Worm (Caenorhabditis elegans) whole organism, L4 larva: ENCODE results near the gene spig-9.

Experiments
- F44E2.7 ChIP-seq: fragments of 200-800 bp; sonication (Bioruptor generic); IDR thresholded peaks from 2 replicates; pipeline ENCODE4 v2.1.2; 2022; ENCODE audit warnings: missing genetic modification characterization, missing compliant biosample characterization
- F49E8.2 ChIP-seq: sonication (generic microtip); optimal IDR thresholded peaks from 2 replicates; lab custom pipeline; 2016; ENCODE audit warnings: missing compliant biosample characterization, mild to moderate bottlenecking, missing genetic modification characterization, borderline replicate concordance
- T20F7.1 ChIP-seq: fragments of 200-800 bp; sonication (Bioruptor generic); optimal IDR thresholded peaks from 2 replicates; lab custom pipeline; 2018; ENCODE audit warnings: mild to moderate bottlenecking, missing genetic modification characterization, missing compliant biosample characterization
- T26A8.4 ChIP-seq: fragments of 200-800 bp; sonication (Bioruptor generic); IDR thresholded peaks from 2 replicates; pipeline ENCODE4 v1.3.6; 2022; ENCODE audit warnings: missing genetic modification characterization, missing compliant biosample characterization
- Y105C5A.15 ChIP-seq: fragments of 200-800 bp; sonication (Bioruptor generic); IDR thresholded peaks from 2 replicates; pipeline ENCODE4 v1.3.6; 2022; ENCODE audit warnings: missing genetic modification characterization, missing compliant biosample characterization
- Y48G9A.11 ChIP-seq: fragments of 200-800 bp; sonication (Bioruptor generic); IDR thresholded peaks from 2 replicates; pipeline ENCODE4 v1.3.6; 2022; ENCODE audit warnings: missing genetic modification reagents, missing genetic modification characterization, missing compliant biosample characterization
- Y75B8A.6 ChIP-seq: fragments of 200-800 bp; sonication (Bioruptor generic); IDR thresholded peaks from 2 replicates; pipeline ENCODE4 v1.3.6; 2022; ENCODE audit warnings: missing genetic modification reagents, missing genetic modification characterization, missing compliant biosample characterization
- ZK337.2 ChIP-seq: fragments of 200-800 bp; sonication (Bioruptor generic); IDR thresholded peaks from 2 replicates; pipeline ENCODE4 v1.3.6; 2022; ENCODE audit warnings: missing genetic modification reagents, missing genetic modification characterization, missing compliant biosample characterization
- aha-1 ChIP-seq: fragments of 150-350 bp; peaks from one replicate; lab custom pipeline; 2014; ENCODE audit warnings: missing biosample characterization, missing genetic modification characterization
- arid-1 ChIP-seq: fragments of 200-800 bp; sonication (Bioruptor generic); conservative IDR thresholded peaks from 2 replicates; pipeline ENCODE4 v1.3.6; 2022; ENCODE audit warnings: missing genetic modification reagents, missing genetic modification characterization, missing compliant biosample characterization
- ceh-28 ChIP-seq: fragments of 150-350 bp; optimal IDR thresholded peaks from 2 replicates; lab custom pipeline; 2014; ENCODE audit warnings: missing biosample characterization, missing genetic modification reagents, missing genetic modification characterization
- ces-1 ChIP-seq: fragments of 150-350 bp; sonication (generic microtip); optimal IDR thresholded peaks from 4 replicates; lab custom pipeline; 2014; ENCODE audit warnings: missing biosample characterization, missing genetic modification reagents, missing genetic modification characterization
- ctbp-1 ChIP-seq: fragments of 200-800 bp; sonication (Bioruptor generic); IDR thresholded peaks from 2 replicates; pipeline ENCODE4 v1.3.6; 2022; ENCODE audit warnings: missing genetic modification reagents, missing genetic modification characterization, missing compliant biosample characterization
- dmd-6 ChIP-seq: fragments of 200-800 bp; sonication (Bioruptor generic); IDR thresholded peaks from 2 replicates; pipeline ENCODE4 v1.3.6; 2022; ENCODE audit warnings: missing genetic modification reagents, missing genetic modification characterization, missing compliant biosample characterization
- dpl-1 ChIP-seq: fragments of 150-350 bp; optimal IDR thresholded peaks from 2 replicates; lab custom pipeline; 2014; ENCODE audit warnings: missing biosample characterization, missing genetic modification reagents, missing genetic modification characterization
- dve-1 ChIP-seq: sonication (generic microtip); optimal IDR thresholded peaks from 2 replicates; lab custom pipeline; 2017; ENCODE audit warnings: antibody characterized with exemption, mild to moderate bottlenecking, missing genetic modification characterization, missing compliant biosample characterization; ENCODE audit not compliant: insufficient read depth
- egl-43 ChIP-seq: fragments of 200-800 bp; sonication (Bioruptor generic); IDR thresholded peaks from 2 replicates; pipeline ENCODE4 v1.3.6; 2022; ENCODE audit warnings: missing genetic modification reagents, missing genetic modification characterization, missing compliant biosample characterization
- fkh-10 ChIP-seq: fragments of 150-350 bp; optimal IDR thresholded peaks from 2 replicates; lab custom pipeline; 2014; ENCODE audit warnings: missing biosample characterization, missing genetic modification reagents, missing genetic modification characterization
- hlh-11 ChIP-seq: fragments of 200-800 bp; sonication (Bioruptor generic); optimal IDR thresholded peaks from 2 replicates; lab custom pipeline; 2018; ENCODE audit warnings: mild to moderate bottlenecking, missing genetic modification characterization, missing compliant biosample characterization
- hlh-30 ChIP-seq: sonication (generic microtip); optimal IDR thresholded peaks from 2 replicates; lab custom pipeline; 2017; ENCODE audit warnings: antibody characterized with exemption, mild to moderate bottlenecking, missing genetic modification characterization, missing compliant biosample characterization; ENCODE audit not compliant: insufficient read depth
- hmg-1.1 ChIP-seq: fragments of 200-800 bp; sonication (Bioruptor generic); IDR thresholded peaks from 2 replicates; pipeline ENCODE4 v1.3.6; 2022; ENCODE audit warnings: missing genetic modification reagents, missing genetic modification characterization, missing compliant biosample characterization
- lin-38 ChIP-seq: fragments of 200-800 bp; sonication (Bioruptor generic); IDR thresholded peaks from 2 replicates; pipeline ENCODE4 v1.3.6; 2022; ENCODE audit warnings: missing genetic modification reagents, missing genetic modification characterization, missing compliant biosample characterization
- lin-39 ChIP-seq: fragments of 150-350 bp; optimal IDR thresholded peaks from 2 replicates; lab custom pipeline; 2014; ENCODE audit warnings: missing biosample characterization, missing genetic modification reagents, missing genetic modification characterization
- madf-5 ChIP-seq, 2 experiments: fragments of 200-800 bp; sonication (Bioruptor generic); IDR thresholded peaks; 2 replicates each; pipeline ENCODE4 v1.3.6; 2022; ENCODE audit warnings: missing compliant biosample characterization in 2 of 2, missing genetic modification characterization in 2 of 2
- mdt-29 ChIP-seq: fragments of 200-800 bp; sonication (Bioruptor generic); IDR thresholded peaks from 2 replicates; pipeline ENCODE4 v1.3.6; 2022; ENCODE audit warnings: missing genetic modification reagents, missing genetic modification characterization, missing compliant biosample characterization
- mes-2 ChIP-seq: sonication (generic microtip); optimal IDR thresholded peaks from 2 replicates; lab custom pipeline; 2016; ENCODE audit warnings: missing genotype, mild to moderate bottlenecking, missing genetic modification characterization, missing compliant biosample characterization; ENCODE audit not compliant: poor library complexity, severe bottlenecking
- mxl-3 ChIP-seq: fragments of 200-800 bp; sonication (Bioruptor generic); optimal IDR thresholded peaks from 2 replicates; lab custom pipeline; 2018; ENCODE audit warnings: mild to moderate bottlenecking, missing genetic modification characterization, missing compliant biosample characterization
- nhr-111 ChIP-seq: fragments of 200-800 bp; sonication (Bioruptor generic); optimal IDR thresholded peaks from 2 replicates; lab custom pipeline; 2018; ENCODE audit warnings: mild to moderate bottlenecking, missing genetic modification characterization, missing compliant biosample characterization
- nhr-76 ChIP-seq: fragments of 150-350 bp; optimal IDR thresholded peaks from 2 replicates; lab custom pipeline; 2014; ENCODE audit warnings: missing biosample characterization, missing genetic modification characterization
- saeg-2 ChIP-seq: fragments of 200-800 bp; sonication (Bioruptor generic); IDR thresholded peaks from 2 replicates; pipeline ENCODE4 v1.3.6; 2022; ENCODE audit warnings: missing genetic modification reagents, missing genetic modification characterization, missing compliant biosample characterization
- sdz-12 ChIP-seq: fragments of 200-800 bp; sonication (Bioruptor generic); optimal IDR thresholded peaks from 2 replicates; lab custom pipeline; 2018; ENCODE audit warnings: mild to moderate bottlenecking, missing genetic modification characterization, missing compliant biosample characterization
- set-16 ChIP-seq: fragments of 200-800 bp; sonication (Bioruptor generic); IDR thresholded peaks from 2 replicates; pipeline ENCODE4 v1.3.6; 2022; ENCODE audit warnings: missing genetic modification reagents, missing genetic modification characterization, missing compliant biosample characterization
- snpc-1.2 ChIP-seq: fragments of 200-800 bp; sonication (Bioruptor generic); IDR thresholded peaks from 2 replicates; pipeline ENCODE4 v1.3.6; 2022; ENCODE audit warnings: missing genetic modification reagents, missing genetic modification characterization, missing compliant biosample characterization
- tra-1 ChIP-seq: fragments of 200-800 bp; sonication (Bioruptor generic); IDR thresholded peaks from 2 replicates; pipeline ENCODE4 v1.3.6; 2022; ENCODE audit warnings: missing genetic modification reagents, missing genetic modification characterization, missing compliant biosample characterization
- unc-62 ChIP-seq, 3 experiments: fragments of 150-350 bp in 1 of 3; sonication (generic microtip); optimal IDR thresholded peaks in 2 of 3; peaks in 1 of 3; 1 replicate in 1 of 3; 2 replicates in 2 of 3; lab custom pipeline; 2014 to 2017; ENCODE audit warnings: missing biosample characterization in 3 of 3, missing genetic modification characterization in 3 of 3, missing genetic modification reagents in 3 of 3, missing genotype in 1 of 3
- ztf-11 ChIP-seq: fragments of 150-350 bp; optimal IDR thresholded peaks from 2 replicates; lab custom pipeline; 2014; ENCODE audit warnings: missing biosample characterization, missing genetic modification characterization
- ztf-7 ChIP-seq: fragments of 150-350 bp; optimal IDR thresholded peaks from 2 replicates; lab custom pipeline; 2014; ENCODE audit warnings: missing biosample characterization, missing genetic modification characterization

spig-9 gene

ce11 chrV:13591504-13592174, 20.0 kb downstream of the spig-9 start, which contains the start of gene tbcb-1:
tbcb-1 (plus strand) TSS chrV:13592124.
- TF ChIP-seq ZK337.2 (GFP tag; lab: Robert Waterston, UW) (no peak), mes-2 (peak; percentile 82), egl-43 (GFP tag; lab: Robert Waterston, UW) (no peak), Y105C5A.15 (GFP tag; lab: Robert Waterston, UW) (no peak), Y75B8A.6 (GFP tag; lab: Robert Waterston, UW) (no peak), T20F7.1 (GFP tag; lab: Kevin White, UChicago) (peak; percentile 46), fkh-10 (GFP tag; lab: Kevin White, UChicago) (no peak), ces-1 (GFP tag; lab: Kevin White, UChicago) (no peak), mxl-3 (GFP tag; lab: Kevin White, UChicago) (no peak), lin-39 (no peak), sdz-12 (GFP tag; lab: Kevin White, UChicago) (no peak), dpl-1 (GFP tag; lab: Kevin White, UChicago) (peak; percentile 56), snpc-1.2 (GFP tag; lab: Robert Waterston, UW) (no peak), lin-38 (GFP tag; lab: Robert Waterston, UW) (peak; percentile 93), hlh-30 (tag; lab: Kevin White, UChicago) (no peak), unc-62 (GFP tag; optimal IDR thresholded peaks at IDR 0.05 in 1 of 2; lab: Kevin White, UChicago) (peak in 1 of 2 experiments; percentile 53), unc-62 (tag; optimal IDR thresholded peaks at IDR 0.05; lab: Kevin White, UChicago) (no peak), aha-1 (tag; lab: Kevin White, UChicago) (no peak)

- TF ChIP-seq fkh-10 (GFP tag; lab: Kevin White, UChicago) = no peak
- TF ChIP-seq hlh-11 (tag; lab: Kevin White, UChicago) = no peak
- TF ChIP-seq ztf-11 = no peak
- TF ChIP-seq madf-5 (GFP tag; IDR thresholded peaks at IDR 0.05; lab: Robert Waterston, UW) = no peak
- TF ChIP-seq saeg-2 (GFP tag; lab: Robert Waterston, UW) = no peak
Observed at ce11 chrV:13589494-13590176, 22.0 kb downstream of the spig-9 start, which contains the start of the genes F53F4.2 and F53F4.18. F53F4.2 (minus strand) TSS chrV:13589594. F53F4.18 (plus strand) TSS chrV:13590126.

ce11 chrV:13587902-13588301, 23.8 kb downstream of the spig-9 start, which contains the start of gene F53F4.17:
F53F4.17 (plus strand) TSS chrV:13588202.
- no peak for TF ChIP-seq F49E8.2 (tag; lab: Kevin White, UChicago)
- TF ChIP-seq mdt-29 = no peak
- TF ChIP-seq hmg-1.1 = no peak
- TF ChIP-seq ctbp-1 = no peak
- TF ChIP-seq sdz-12 (GFP tag; lab: Kevin White, UChicago) = no peak
- no peak for TF ChIP-seq nhr-111 (GFP tag; lab: Kevin White, UChicago)
- TF ChIP-seq Y48G9A.11 (GFP tag; lab: Robert Waterston, UW) = no peak
- TF ChIP-seq ztf-7 (tag; lab: Kevin White, UChicago) = no peak
- TF ChIP-seq set-16 (GFP tag; lab: Robert Waterston, UW) = no peak
- TF ChIP-seq, all 104 proteins: peak for 0

ce11 chrV:13584484-13584883, 27.2 kb downstream of the spig-9 start, which contains the start of gene F53F4.1:
F53F4.1 (plus strand) TSS chrV:13584784.
- TF ChIP-seq nhr-76 (tag; lab: Kevin White, UChicago) (no peak), T20F7.1 (GFP tag; lab: Kevin White, UChicago) (no peak), ceh-28 (tag; lab: Kevin White, UChicago) (no peak), T26A8.4 (no peak), F44E2.7 (no peak), arid-1 (GFP tag; lab: Robert Waterston, UW) (no peak), dve-1 (tag; lab: Kevin White, UChicago) (no peak), tra-1 (no peak), dmd-6 (GFP tag; lab: Robert Waterston, UW) (no peak)
